Worm (Caenorhabditis elegans) whole organism, L4/young adult: ENCODE measurements around the gene R09E10.1.

Source experiments
- W03F9.2 ChIP-seq: fragments of 150-350 bp; optimal IDR thresholded peaks from 2 replicates; lab custom pipeline; 2014; ENCODE audit warnings: missing biosample characterization, missing genetic modification characterization
- dao-5 ChIP-seq: sonication (generic microtip); optimal IDR thresholded peaks from 2 replicates; lab custom pipeline; 2016; ENCODE audit warnings: missing genotype, missing genetic modification characterization, moderate library complexity, missing compliant biosample characterization
- him-1 ChIP-seq: sonication (generic microtip); optimal IDR thresholded peaks from 2 replicates; lab custom pipeline; 2016; ENCODE audit warnings: missing genotype, missing genetic modification reagents, missing genetic modification characterization, missing compliant biosample characterization

ce11 chrIV:10288575-10288974 lies 34.0 kb downstream of the R09E10.1 start:
- TF ChIP-seq dao-5 (tag; lab: Kevin White, UChicago), result no peak
- TF ChIP-seq him-1 (tag; lab: Kevin White, UChicago), result no peak
- TF ChIP-seq W03F9.2 (tag; lab: Kevin White, UChicago), result no peak
